Worm (Caenorhabditis elegans) whole organism, L2 larva: ENCODE data around the gene unc-23.

Experiments
- C34F6.9 ChIP-seq: fragments of 150-350 bp; optimal IDR thresholded peaks from 2 replicates; lab custom pipeline; 2014; ENCODE audit warnings: missing biosample characterization, missing genetic modification characterization
- F13H6.1 ChIP-seq: sonication (generic microtip); optimal IDR thresholded peaks from 2 replicates; lab custom pipeline; 2016; ENCODE audit warnings: missing genetic modification characterization, missing compliant biosample characterization
- R02D3.7 ChIP-seq: fragments of 150-350 bp; optimal IDR thresholded peaks from 2 replicates; lab custom pipeline; 2014; ENCODE audit warnings: missing biosample characterization, missing genetic modification characterization
- Y55F3AM.14 ChIP-seq: fragments of 200-800 bp; sonication (Bioruptor generic); optimal IDR thresholded peaks from 2 replicates; lab custom pipeline; 2018; ENCODE audit warnings: mild to moderate bottlenecking, missing genetic modification characterization, missing compliant biosample characterization
- ZK546.5 ChIP-seq: sonication (generic microtip); optimal IDR thresholded peaks from 2 replicates; lab custom pipeline; 2017; ENCODE audit warnings: missing biosample characterization, missing genetic modification characterization
- alr-1 ChIP-seq: fragments of 150-350 bp; optimal IDR thresholded peaks from 2 replicates; lab custom pipeline; 2014; ENCODE audit warnings: missing biosample characterization, missing genetic modification characterization
- aly-2 ChIP-seq: fragments of 150-350 bp; optimal IDR thresholded peaks from 2 replicates; lab custom pipeline; 2014; ENCODE audit warnings: missing biosample characterization, missing genetic modification characterization
- ama-1 ChIP-seq: fragments of 150-350 bp; optimal IDR thresholded peaks from 2 replicates; lab custom pipeline; 2018; ENCODE audit warnings: inconsistent platforms
- blmp-1 ChIP-seq: sonication (generic microtip); optimal IDR thresholded peaks from 2 replicates; lab custom pipeline; 2017; ENCODE audit warnings: missing genetic modification characterization, mild to moderate bottlenecking, missing compliant biosample characterization, antibody characterized with exemption, moderate library complexity; ENCODE audit not compliant: insufficient read depth
- ceh-16 ChIP-seq: fragments of 150-350 bp; optimal IDR thresholded peaks from 2 replicates; lab custom pipeline; 2014; ENCODE audit warnings: missing biosample characterization, missing genetic modification characterization
- ceh-82 ChIP-seq: fragments of 150-350 bp; optimal IDR thresholded peaks from 2 replicates; lab custom pipeline; 2014; ENCODE audit warnings: missing biosample characterization, missing genetic modification characterization
- crh-2 ChIP-seq: sonication (generic microtip); optimal IDR thresholded peaks from 2 replicates; lab custom pipeline; 2017; ENCODE audit warnings: missing biosample characterization, missing genetic modification characterization
- dmd-4 ChIP-seq: sonication (generic microtip); optimal IDR thresholded peaks from 2 replicates; lab custom pipeline; 2017; ENCODE audit warnings: missing biosample characterization, missing genetic modification characterization
- egl-27 ChIP-seq: sonication (generic microtip); optimal IDR thresholded peaks from 3 replicates; lab custom pipeline; 2017; ENCODE audit warnings: missing biosample characterization, missing genetic modification reagents, missing genetic modification characterization
- elt-1 ChIP-seq: fragments of 150-350 bp; optimal IDR thresholded peaks from 2 replicates; lab custom pipeline; 2014; ENCODE audit warnings: missing biosample characterization, missing genetic modification characterization
- elt-3 ChIP-seq: sonication (generic microtip); optimal IDR thresholded peaks from 2 replicates; lab custom pipeline; 2017; ENCODE audit warnings: missing biosample characterization, missing genetic modification characterization
- fos-1 ChIP-seq: fragments of 150-350 bp; optimal IDR thresholded peaks from 2 replicates; lab custom pipeline; 2014; ENCODE audit warnings: missing biosample characterization, missing genetic modification characterization
- gmeb-1 ChIP-seq: fragments of 150-350 bp; optimal IDR thresholded peaks from 2 replicates; lab custom pipeline; 2014; ENCODE audit warnings: missing biosample characterization, missing genetic modification characterization
- lin-11 ChIP-seq: fragments of 150-350 bp; sonication (generic microtip); optimal IDR thresholded peaks from 2 replicates; lab custom pipeline; 2014; ENCODE audit warnings: missing biosample characterization, missing genetic modification characterization, inconsistent platforms, mixed read lengths
- lin-13 ChIP-seq: fragments of 150-350 bp; optimal IDR thresholded peaks from 2 replicates; lab custom pipeline; 2014; ENCODE audit warnings: missing biosample characterization, missing genetic modification reagents, missing genetic modification characterization
- lin-39 ChIP-seq: fragments of 150-350 bp; optimal IDR thresholded peaks from 2 replicates; lab custom pipeline; 2014; ENCODE audit warnings: missing biosample characterization, missing genetic modification reagents, missing genetic modification characterization
- lsy-2 ChIP-seq, 2 experiments: fragments of 150-350 bp in 1 of 2; sonication (generic microtip) in 1 of 2; optimal IDR thresholded peaks; 2 replicates each; lab custom pipeline; 2014 to 2017; ENCODE audit warnings: missing biosample characterization in 2 of 2, missing genetic modification characterization in 2 of 2
- mab-5 ChIP-seq: fragments of 150-350 bp; optimal IDR thresholded peaks from 2 replicates; lab custom pipeline; 2014; ENCODE audit warnings: missing biosample characterization, missing genetic modification characterization
- mbf-1 ChIP-seq: sonication (generic microtip); optimal IDR thresholded peaks from 2 replicates; lab custom pipeline; 2017; ENCODE audit warnings: missing biosample characterization, missing genetic modification characterization
- mdl-1 ChIP-seq, 2 experiments: fragments of 150-350 bp in 1 of 2; sonication (generic microtip) in 1 of 2; optimal IDR thresholded peaks; 2 replicates each; lab custom pipeline; 2017; ENCODE audit warnings: missing biosample characterization in 2 of 2, missing genetic modification characterization in 2 of 2
- nhr-10 ChIP-seq: sonication (generic microtip); optimal IDR thresholded peaks from 2 replicates; lab custom pipeline; 2017; ENCODE audit warnings: missing biosample characterization, missing genetic modification characterization
- nhr-11 ChIP-seq: fragments of 150-350 bp; optimal IDR thresholded peaks from 2 replicates; lab custom pipeline; 2014; ENCODE audit warnings: missing biosample characterization, missing genetic modification characterization
- nhr-12 ChIP-seq: fragments of 150-350 bp; optimal IDR thresholded peaks from 2 replicates; lab custom pipeline; 2014; ENCODE audit warnings: missing biosample characterization, missing genetic modification characterization
- nhr-129 ChIP-seq: fragments of 150-350 bp; optimal IDR thresholded peaks from 2 replicates; lab custom pipeline; 2014; ENCODE audit warnings: missing biosample characterization, missing genetic modification characterization
- nhr-21 ChIP-seq: fragments of 150-350 bp; optimal IDR thresholded peaks from 2 replicates; lab custom pipeline; 2014; ENCODE audit warnings: missing biosample characterization, missing genetic modification characterization
- nhr-23 ChIP-seq: fragments of 150-350 bp; optimal IDR thresholded peaks from 2 replicates; lab custom pipeline; 2014; ENCODE audit warnings: missing biosample characterization, missing genetic modification reagents, missing genetic modification characterization
- nhr-237 ChIP-seq: fragments of 150-350 bp; optimal IDR thresholded peaks from 2 replicates; lab custom pipeline; 2014; ENCODE audit warnings: missing biosample characterization, missing genetic modification characterization
- nhr-25 ChIP-seq: fragments of 150-350 bp; sonication (generic microtip); optimal IDR thresholded peaks from 3 replicates; lab custom pipeline; 2014; ENCODE audit warnings: missing biosample characterization, missing genetic modification characterization
- nhr-6 ChIP-seq: fragments of 150-350 bp; optimal IDR thresholded peaks from 2 replicates; lab custom pipeline; 2014; ENCODE audit warnings: missing biosample characterization, missing genetic modification characterization
- nhr-77 ChIP-seq: fragments of 150-350 bp; optimal IDR thresholded peaks from 2 replicates; lab custom pipeline; 2014; ENCODE audit warnings: missing biosample characterization, missing genetic modification characterization
- peb-1 ChIP-seq: fragments of 150-350 bp; optimal IDR thresholded peaks from 2 replicates; lab custom pipeline; 2014; ENCODE audit warnings: missing biosample characterization, missing genetic modification characterization
- sem-4 ChIP-seq: fragments of 150-350 bp; optimal IDR thresholded peaks from 2 replicates; lab custom pipeline; 2014; ENCODE audit warnings: missing biosample characterization, missing genetic modification reagents, missing genetic modification characterization
- skn-1 ChIP-seq: sonication (generic microtip); optimal IDR thresholded peaks from 2 replicates; lab custom pipeline; 2017; ENCODE audit warnings: missing biosample characterization, missing genetic modification characterization
- sma-3 ChIP-seq: sonication (generic microtip); optimal IDR thresholded peaks from 2 replicates; lab custom pipeline; 2016; ENCODE audit warnings: missing genetic modification reagents, missing genetic modification characterization, missing compliant biosample characterization
- sma-9 ChIP-seq, 2 experiments: fragments of 150-350 bp in 1 of 2; sonication (generic microtip) in 1 of 2; optimal IDR thresholded peaks; 2 replicates each; lab custom pipeline; 2014 to 2016; ENCODE audit warnings: missing genetic modification characterization in 2 of 2, mild to moderate bottlenecking in 1 of 2, missing biosample characterization in 1 of 2, missing compliant biosample characterization in 1 of 2, missing genetic modification reagents in 1 of 2, moderate library complexity in 1 of 2
- snpc-4 ChIP-seq: fragments of 150-350 bp; optimal IDR thresholded peaks from 2 replicates; lab custom pipeline; 2014; ENCODE audit warnings: missing biosample characterization, missing genetic modification characterization
- unc-39 ChIP-seq: fragments of 150-350 bp; optimal IDR thresholded peaks from 2 replicates; lab custom pipeline; 2014; ENCODE audit warnings: missing biosample characterization, missing genetic modification characterization
- unc-55 ChIP-seq: fragments of 150-350 bp; sonication (generic microtip); optimal IDR thresholded peaks from 3 replicates; lab custom pipeline; 2014; ENCODE audit warnings: missing biosample characterization, missing genetic modification reagents, missing genetic modification characterization
- unc-62 ChIP-seq: fragments of 150-350 bp; optimal IDR thresholded peaks from 2 replicates; lab custom pipeline; 2014; ENCODE audit warnings: missing biosample characterization, missing genetic modification reagents, missing genetic modification characterization
- zag-1 ChIP-seq: fragments of 150-350 bp; optimal IDR thresholded peaks from 2 replicates; lab custom pipeline; 2014; ENCODE audit warnings: missing biosample characterization, missing genetic modification characterization
- ztf-1 ChIP-seq: fragments of 200-800 bp; sonication (Bioruptor generic); conservative IDR thresholded peaks from 2 replicates; pipeline ENCODE4 v1.3.6; 2022; ENCODE audit warnings: missing genetic modification characterization, missing compliant biosample characterization
- ztf-11 ChIP-seq: sonication (generic microtip); optimal IDR thresholded peaks from 2 replicates; lab custom pipeline; 2017; ENCODE audit warnings: missing biosample characterization, missing genetic modification characterization
- ztf-4 ChIP-seq: fragments of 150-350 bp; optimal IDR thresholded peaks from 2 replicates; lab custom pipeline; 2014; ENCODE audit warnings: missing biosample characterization, missing genetic modification characterization

The unc-23 gene

DNA sequence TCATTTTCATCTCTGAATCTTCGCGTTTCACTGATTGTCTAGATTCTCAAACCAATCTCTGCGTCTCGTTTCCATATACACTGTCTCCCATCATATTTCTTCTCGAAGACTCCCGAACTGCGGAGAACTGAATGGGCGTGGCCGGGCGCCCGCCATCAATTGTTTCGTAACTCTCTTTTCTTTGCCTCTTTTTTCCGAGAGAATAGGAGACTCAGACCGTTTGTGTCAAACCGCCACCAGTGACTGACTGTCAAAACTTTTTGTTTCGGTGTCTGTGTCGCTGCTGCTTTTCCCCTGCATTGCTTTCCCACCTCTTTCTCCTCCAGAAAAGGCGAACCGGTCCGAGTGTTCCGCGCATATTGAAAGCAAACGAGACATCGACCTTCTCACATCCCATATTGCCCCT lies at the start of gene unc-23:
Gene unc-23 (plus strand): TSS at position 176 of the 406 bp plus-strand sequence.
- TF ChIP-seq nhr-129 (tag; lab: Kevin White, UChicago) = peak; percentile 80
- peak; percentile 68 for TF ChIP-seq egl-27 (tag; lab: Kevin White, UChicago)
- peak; percentile 76 for TF ChIP-seq gmeb-1 (tag; lab: Kevin White, UChicago)
- TF ChIP-seq crh-2 (tag; lab: Kevin White, UChicago) = peak; percentile 82
- TF ChIP-seq unc-39 (tag; lab: Kevin White, UChicago) = no peak
- TF ChIP-seq Y55F3AM.14 = peak; percentile 51
- TF ChIP-seq nhr-12 (tag; lab: Kevin White, UChicago) = no peak
- TF ChIP-seq nhr-237 (tag; lab: Kevin White, UChicago) = no peak
- no peak for TF ChIP-seq alr-1 (tag; lab: Kevin White, UChicago)
- peak; percentile 91 for TF ChIP-seq blmp-1 (tag; lab: Kevin White, UChicago)
- TF ChIP-seq nhr-6 (tag; lab: Kevin White, UChicago) = peak; percentile 72
- TF ChIP-seq skn-1 (tag; lab: Kevin White, UChicago) = no peak
- no peak for TF ChIP-seq unc-55 (GFP tag; lab: Kevin White, UChicago)
- peak; percentile 89 for TF ChIP-seq sma-9 (GFP tag; optimal IDR thresholded peaks at IDR 0.05; lab: Kevin White, UChicago)
- no peak for TF ChIP-seq sma-9 (tag; optimal IDR thresholded peaks at IDR 0.05; lab: Kevin White, UChicago)
- no peak for TF ChIP-seq ceh-82 (tag; lab: Kevin White, UChicago)
- no peak for TF ChIP-seq mab-5 (tag; lab: Kevin White, UChicago)
- no peak for TF ChIP-seq snpc-4 (tag; lab: Kevin White, UChicago)
- no peak for TF ChIP-seq nhr-11 (tag; lab: Kevin White, UChicago)
- peak; percentile 86 for TF ChIP-seq nhr-25
- TF ChIP-seq aly-2 (tag; lab: Kevin White, UChicago) = no peak
- no peak for TF ChIP-seq ztf-11 (tag; lab: Kevin White, UChicago)
- no peak for TF ChIP-seq elt-1 (tag; lab: Kevin White, UChicago)
- TF ChIP-seq nhr-21 = peak; percentile 77
- no peak for TF ChIP-seq unc-62 (GFP tag; lab: Kevin White, UChicago)
- no peak for TF ChIP-seq ZK546.5 (tag; lab: Kevin White, UChicago)
- TF ChIP-seq fos-1 (tag; lab: Kevin White, UChicago) = peak; percentile 89
- TF ChIP-seq nhr-10 (tag; lab: Kevin White, UChicago) = no peak
- peak; percentile 59 for TF ChIP-seq ceh-16 (tag; lab: Kevin White, UChicago)
- peak; percentile 95 for TF ChIP-seq sem-4 (tag; lab: Kevin White, UChicago)
- no peak for TF ChIP-seq zag-1 (tag; lab: Kevin White, UChicago)
- peak; percentile 50 for TF ChIP-seq lin-13 (GFP tag; lab: Kevin White, UChicago)
- no peak for TF ChIP-seq ztf-1 (GFP tag; lab: Robert Waterston, UW)
- TF ChIP-seq mbf-1 = no peak
- peak; percentile 54 for TF ChIP-seq C34F6.9
- TF ChIP-seq dmd-4 (tag; lab: Kevin White, UChicago) = no peak
- TF ChIP-seq elt-3 = no peak
- TF ChIP-seq nhr-77 = peak; percentile 56
- no peak for TF ChIP-seq nhr-23 (tag; lab: Kevin White, UChicago)
- no peak for TF ChIP-seq R02D3.7
- TF ChIP-seq lin-11 (tag; lab: Kevin White, UChicago) = peak; percentile 37
- no peak for TF ChIP-seq peb-1
- TF ChIP-seq ztf-4 (tag; lab: Kevin White, UChicago) = peak; percentile 65
- no peak for TF ChIP-seq mdl-1 (tag; optimal IDR thresholded peaks at IDR 0.05; lab: Kevin White, UChicago)
- TF ChIP-seq sma-3 = peak; percentile 97
- TF ChIP-seq ama-1 = no peak
- TF ChIP-seq F13H6.1 (tag; lab: Kevin White, UChicago) = peak; percentile 94
- peak; percentile 60 to 73 for TF ChIP-seq lsy-2 (tag; optimal IDR thresholded peaks at IDR 0.05; lab: Kevin White, UChicago)
- no peak for TF ChIP-seq lin-39 (tag; lab: Kevin White, UChicago)
